Worm (Caenorhabditis elegans) whole organism, mixed stage, embryonic: ENCODE results near the gene C10C5.5.

ENCODE experiments used
- blmp-1 ChIP-seq: fragments of 150-350 bp; optimal IDR thresholded peaks from 2 replicates; lab custom pipeline; 2014; ENCODE audit warnings: missing biosample characterization, missing genetic modification characterization
- ces-1 ChIP-seq: fragments of 150-350 bp; optimal IDR thresholded peaks from 2 replicates; lab custom pipeline; 2014; ENCODE audit warnings: missing biosample characterization, missing genetic modification reagents, missing genetic modification characterization
- elt-1 ChIP-seq: sonication (generic microtip); optimal IDR thresholded peaks from 2 replicates; lab custom pipeline; 2017; ENCODE audit warnings: missing genetic modification characterization, mild to moderate bottlenecking, missing compliant biosample characterization, antibody characterized with exemption, moderate library complexity, borderline replicate concordance; ENCODE audit not compliant: insufficient read depth
- lin-13 ChIP-seq: fragments of 150-350 bp; optimal IDR thresholded peaks from 2 replicates; lab custom pipeline; 2014; ENCODE audit warnings: missing biosample characterization, missing genetic modification characterization
- mls-2 ChIP-seq: sonication (generic microtip); optimal IDR thresholded peaks from 2 replicates; lab custom pipeline; 2016; ENCODE audit warnings: mild to moderate bottlenecking, missing genetic modification characterization, moderate library complexity, missing compliant biosample characterization
- nhr-12 ChIP-seq: fragments of 150-350 bp; optimal IDR thresholded peaks from 2 replicates; lab custom pipeline; 2014; ENCODE audit warnings: missing biosample characterization, missing genetic modification characterization
- nhr-28 ChIP-seq: fragments of 150-350 bp; optimal IDR thresholded peaks from 2 replicates; lab custom pipeline; 2014; ENCODE audit warnings: missing biosample characterization, missing genetic modification characterization
- nhr-76 ChIP-seq: sonication (generic microtip); optimal IDR thresholded peaks from 2 replicates; lab custom pipeline; 2017; ENCODE audit warnings: missing biosample characterization, missing genetic modification characterization
- pha-4 ChIP-seq: fragments of 150-350 bp; optimal IDR thresholded peaks from 2 replicates; lab custom pipeline; 2018; ENCODE audit warnings: missing biosample characterization, missing genetic modification reagents, missing genetic modification characterization
- sem-2 ChIP-seq: fragments of 200-800 bp; sonication (Bioruptor generic); optimal IDR thresholded peaks from 2 replicates; lab custom pipeline; 2018; ENCODE audit warnings: mild to moderate bottlenecking, missing genetic modification characterization, missing compliant biosample characterization
- sptf-1 ChIP-seq: sonication (generic microtip); optimal IDR thresholded peaks from 2 replicates; lab custom pipeline; 2017; ENCODE audit warnings: mild to moderate bottlenecking, missing genetic modification characterization, moderate library complexity, missing compliant biosample characterization
- unc-39 ChIP-seq: fragments of 150-350 bp; optimal IDR thresholded peaks from 2 replicates; lab custom pipeline; 2014; ENCODE audit warnings: missing biosample characterization, missing genetic modification characterization
- unc-62 ChIP-seq: fragments of 150-350 bp; optimal IDR thresholded peaks from 2 replicates; lab custom pipeline; 2014; ENCODE audit warnings: missing biosample characterization, missing genetic modification reagents, missing genetic modification characterization

- TF ChIP-seq mls-2 (tag; lab: Kevin White, UChicago) (no peak), nhr-76 (tag; lab: Kevin White, UChicago) (no peak), sptf-1 (no peak), ces-1 (no peak), sem-2 (GFP tag; lab: Kevin White, UChicago) (no peak), unc-62 (GFP tag; lab: Kevin White, UChicago) (no peak), nhr-12 (tag; lab: Kevin White, UChicago) (no peak), lin-13 (tag; lab: Kevin White, UChicago) (no peak), pha-4 (tag; lab: Kevin White, UChicago) (no peak), nhr-28 (no peak), elt-1 (no peak), blmp-1 (tag; lab: Kevin White, UChicago) (no peak), unc-39 (tag; lab: Kevin White, UChicago) (no peak)
Observed at ce11 chrIV:9336538-9337090, 44.6 kb upstream of the C10C5.5 start, which contains the start of gene T20D3.5.
